Worm (Caenorhabditis elegans) whole organism, L4 larva: ENCODE measurements around the gene Y32G9A.3.
A peak's percentile ranks its signal among the peaks of the same experiment; 100 is the strongest.

Experiments
- F10B5.3 ChIP-seq: sonication (generic microtip); optimal IDR thresholded peaks from 2 replicates; lab custom pipeline; 2016; ENCODE audit warnings: mild to moderate bottlenecking, missing genetic modification characterization, missing compliant biosample characterization
- F37D6.2 ChIP-seq: sonication (generic microtip); optimal IDR thresholded peaks from 2 replicates; lab custom pipeline; 2016; ENCODE audit warnings: mild to moderate bottlenecking, missing genetic modification characterization, missing compliant biosample characterization
- F49E8.2 ChIP-seq: sonication (generic microtip); optimal IDR thresholded peaks from 2 replicates; lab custom pipeline; 2016; ENCODE audit warnings: missing compliant biosample characterization, mild to moderate bottlenecking, missing genetic modification characterization, borderline replicate concordance
- ZK337.2 ChIP-seq: fragments of 200-800 bp; sonication (Bioruptor generic); IDR thresholded peaks from 2 replicates; pipeline ENCODE4 v1.3.6; 2022; ENCODE audit warnings: missing genetic modification reagents, missing genetic modification characterization, missing compliant biosample characterization
- aly-2 ChIP-seq: sonication (generic microtip); optimal IDR thresholded peaks from 2 replicates; lab custom pipeline; 2018; ENCODE audit warnings: missing biosample characterization, missing genetic modification characterization
- arid-1 ChIP-seq: fragments of 200-800 bp; sonication (Bioruptor generic); conservative IDR thresholded peaks from 2 replicates; pipeline ENCODE4 v1.3.6; 2022; ENCODE audit warnings: missing genetic modification reagents, missing genetic modification characterization, missing compliant biosample characterization
- attf-4 ChIP-seq: sonication (generic microtip); optimal IDR thresholded peaks from 3 replicates; lab custom pipeline; 2017; ENCODE audit warnings: missing biosample characterization, missing genetic modification characterization
- ces-1 ChIP-seq: fragments of 150-350 bp; sonication (generic microtip); optimal IDR thresholded peaks from 4 replicates; lab custom pipeline; 2014; ENCODE audit warnings: missing biosample characterization, missing genetic modification reagents, missing genetic modification characterization
- ctbp-1 ChIP-seq: fragments of 200-800 bp; sonication (Bioruptor generic); IDR thresholded peaks from 2 replicates; pipeline ENCODE4 v1.3.6; 2022; ENCODE audit warnings: missing genetic modification reagents, missing genetic modification characterization, missing compliant biosample characterization
- dmd-6 ChIP-seq: fragments of 200-800 bp; sonication (Bioruptor generic); IDR thresholded peaks from 2 replicates; pipeline ENCODE4 v1.3.6; 2022; ENCODE audit warnings: missing genetic modification reagents, missing genetic modification characterization, missing compliant biosample characterization
- dmd-8 ChIP-seq: fragments of 200-800 bp; sonication (Bioruptor generic); IDR thresholded peaks from 2 replicates; pipeline ENCODE4 v1.3.6; 2022; ENCODE audit warnings: missing genetic modification characterization, missing compliant biosample characterization
- dpl-1 ChIP-seq: fragments of 150-350 bp; optimal IDR thresholded peaks from 2 replicates; lab custom pipeline; 2014; ENCODE audit warnings: missing biosample characterization, missing genetic modification reagents, missing genetic modification characterization
- duxl-1 ChIP-seq: sonication (generic microtip); optimal IDR thresholded peaks from 2 replicates; lab custom pipeline; 2016; ENCODE audit warnings: mild to moderate bottlenecking, missing genetic modification characterization, moderate library complexity, missing compliant biosample characterization; ENCODE audit not compliant: poor library complexity
- dve-1 ChIP-seq: sonication (generic microtip); optimal IDR thresholded peaks from 2 replicates; lab custom pipeline; 2017; ENCODE audit warnings: antibody characterized with exemption, mild to moderate bottlenecking, missing genetic modification characterization, missing compliant biosample characterization; ENCODE audit not compliant: insufficient read depth
- fkh-10 ChIP-seq: fragments of 150-350 bp; optimal IDR thresholded peaks from 2 replicates; lab custom pipeline; 2014; ENCODE audit warnings: missing biosample characterization, missing genetic modification reagents, missing genetic modification characterization
- gei-8 ChIP-seq: fragments of 200-800 bp; sonication (Bioruptor generic); optimal IDR thresholded peaks from 2 replicates; lab custom pipeline; 2018; ENCODE audit warnings: mild to moderate bottlenecking, missing genetic modification characterization, missing compliant biosample characterization
- hif-1 ChIP-seq, 2 experiments: sonication (generic microtip); optimal IDR thresholded peaks; 2 replicates each; lab custom pipeline; 2016 to 2017; ENCODE audit warnings: missing compliant biosample characterization in 2 of 2, missing genetic modification characterization in 2 of 2, missing genetic modification reagents in 2 of 2, missing genotype in 2 of 2, mild to moderate bottlenecking in 1 of 2
- hlh-11 ChIP-seq: fragments of 200-800 bp; sonication (Bioruptor generic); optimal IDR thresholded peaks from 2 replicates; lab custom pipeline; 2018; ENCODE audit warnings: mild to moderate bottlenecking, missing genetic modification characterization, missing compliant biosample characterization
- jun-1 ChIP-seq: fragments of 150-350 bp; optimal IDR thresholded peaks from 2 replicates; lab custom pipeline; 2014; ENCODE audit warnings: missing biosample characterization, missing genetic modification reagents, missing genetic modification characterization
- lim-7 ChIP-seq: fragments of 200-800 bp; sonication (Bioruptor generic); IDR thresholded peaks from 2 replicates; pipeline ENCODE4 v1.3.6; 2022; ENCODE audit warnings: missing genetic modification characterization, missing compliant biosample characterization
- lin-1 ChIP-seq: fragments of 200-800 bp; sonication (Bioruptor generic); IDR thresholded peaks from 2 replicates; pipeline ENCODE4 v1.3.6; 2022; ENCODE audit warnings: missing genetic modification reagents, missing genetic modification characterization, missing compliant biosample characterization
- lin-29 ChIP-seq: fragments of 200-800 bp; sonication (Bioruptor generic); IDR thresholded peaks from 2 replicates; pipeline ENCODE4 v1.3.6; 2022; ENCODE audit warnings: missing genetic modification reagents, missing genetic modification characterization, missing compliant biosample characterization
- lsy-2 ChIP-seq, 2 experiments: fragments of 150-350 bp in 1 of 2; sonication (generic microtip) in 1 of 2; optimal IDR thresholded peaks; 2 replicates each; lab custom pipeline; 2014 to 2017; ENCODE audit warnings: missing biosample characterization in 2 of 2, missing genetic modification characterization in 2 of 2
- mdt-29 ChIP-seq: fragments of 200-800 bp; sonication (Bioruptor generic); IDR thresholded peaks from 2 replicates; pipeline ENCODE4 v1.3.6; 2022; ENCODE audit warnings: missing genetic modification reagents, missing genetic modification characterization, missing compliant biosample characterization
- mep-1 ChIP-seq: fragments of 150-350 bp; sonication (generic microtip); optimal IDR thresholded peaks from 3 replicates; lab custom pipeline; 2014; ENCODE audit warnings: missing biosample characterization, missing genetic modification characterization
- nhr-102 ChIP-seq: sonication (generic microtip); optimal IDR thresholded peaks from 2 replicates; lab custom pipeline; 2016; ENCODE audit warnings: mild to moderate bottlenecking, missing genetic modification characterization, moderate library complexity, missing compliant biosample characterization
- nhr-111 ChIP-seq: fragments of 200-800 bp; sonication (Bioruptor generic); optimal IDR thresholded peaks from 2 replicates; lab custom pipeline; 2018; ENCODE audit warnings: mild to moderate bottlenecking, missing genetic modification characterization, missing compliant biosample characterization
- nhr-25 ChIP-seq: sonication (generic microtip); optimal IDR thresholded peaks from 2 replicates; lab custom pipeline; 2017; ENCODE audit warnings: missing genetic modification characterization, mild to moderate bottlenecking, missing compliant biosample characterization, antibody characterized with exemption, moderate library complexity, borderline replicate concordance; ENCODE audit not compliant: insufficient read depth
- nhr-48 ChIP-seq: sonication (generic microtip); optimal IDR thresholded peaks from 2 replicates; lab custom pipeline; 2016; ENCODE audit warnings: mild to moderate bottlenecking, missing genetic modification characterization, missing compliant biosample characterization
- nhr-6 ChIP-seq: fragments of 150-350 bp; optimal IDR thresholded peaks from 2 replicates; lab custom pipeline; 2014; ENCODE audit warnings: missing biosample characterization, missing genetic modification characterization
- pha-4 ChIP-seq, 2 experiments: fragments of 150-350 bp in 1 of 2; fragments of 200-800 bp in 1 of 2; sonication (Bioruptor generic) in 1 of 2; IDR thresholded peaks in 1 of 2; optimal IDR thresholded peaks in 1 of 2; 2 replicates each; pipeline versions ENCODE4 v1.3.6 to Lab custom; 2014 to 2022; ENCODE audit warnings: missing genetic modification characterization in 2 of 2, missing genetic modification reagents in 2 of 2, missing biosample characterization in 1 of 2, missing compliant biosample characterization in 1 of 2
- php-3 ChIP-seq: fragments of 200-800 bp; sonication (Bioruptor generic); IDR thresholded peaks from 2 replicates; pipeline ENCODE4 v1.3.6; 2022; ENCODE audit warnings: missing genetic modification reagents, missing genetic modification characterization, missing compliant biosample characterization
- set-16 ChIP-seq: fragments of 200-800 bp; sonication (Bioruptor generic); IDR thresholded peaks from 2 replicates; pipeline ENCODE4 v1.3.6; 2022; ENCODE audit warnings: missing genetic modification reagents, missing genetic modification characterization, missing compliant biosample characterization
- spr-1 ChIP-seq: sonication (generic microtip); optimal IDR thresholded peaks from 2 replicates; lab custom pipeline; 2016; ENCODE audit warnings: mild to moderate bottlenecking, missing genetic modification characterization, missing compliant biosample characterization
- spr-3 ChIP-seq: fragments of 200-800 bp; sonication (Bioruptor generic); optimal IDR thresholded peaks from 2 replicates; lab custom pipeline; 2018; ENCODE audit warnings: mild to moderate bottlenecking, missing genetic modification characterization, missing compliant biosample characterization
- tra-1 ChIP-seq: fragments of 200-800 bp; sonication (Bioruptor generic); IDR thresholded peaks from 2 replicates; pipeline ENCODE4 v1.3.6; 2022; ENCODE audit warnings: missing genetic modification reagents, missing genetic modification characterization, missing compliant biosample characterization
- unc-39 ChIP-seq: sonication (generic microtip); optimal IDR thresholded peaks from 2 replicates; lab custom pipeline; 2017; ENCODE audit warnings: missing biosample characterization, missing genetic modification characterization
- vab-7 ChIP-seq: fragments of 200-800 bp; sonication (Bioruptor generic); IDR thresholded peaks from 2 replicates; pipeline ENCODE4 v1.3.6; 2022; ENCODE audit warnings: missing genetic modification reagents, missing genetic modification characterization, missing compliant biosample characterization
- zag-1 ChIP-seq: fragments of 150-350 bp; optimal IDR thresholded peaks from 2 replicates; lab custom pipeline; 2014; ENCODE audit warnings: missing biosample characterization, missing genetic modification characterization
- zip-2 ChIP-seq: fragments of 150-350 bp; optimal IDR thresholded peaks from 2 replicates; lab custom pipeline; 2014; ENCODE audit warnings: missing biosample characterization, missing genetic modification characterization

The Y32G9A.3 gene

ce11 chrV:1871768-1872296 is 39.4 kb upstream of the Y32G9A.3 start, which contains the start of the genes T10B5.4 and cct-7 (continued):
- TF ChIP-seq nhr-102 (tag; lab: Kevin White, UChicago) = peak; percentile 22
- TF ChIP-seq tra-1 (GFP tag; lab: Robert Waterston, UW) = peak; percentile 65
- peak; percentile 63; the same call in 1 of the 2 replicates for TF ChIP-seq ZK337.2 (GFP tag; lab: Robert Waterston, UW)
- no peak for TF ChIP-seq lin-29 (GFP tag; lab: Robert Waterston, UW)
- TF ChIP-seq hif-1 (tag; optimal IDR thresholded peaks at IDR 0.05; lab: Kevin White, UChicago) = peak in 1 of 2 experiments; percentile 90
- TF ChIP-seq F37D6.2 (tag; lab: Kevin White, UChicago) = peak; percentile 89
- TF ChIP-seq nhr-6 = peak; percentile 78
- peak; percentile 79 for TF ChIP-seq ctbp-1 (GFP tag; lab: Robert Waterston, UW)
- peak; percentile 61 for TF ChIP-seq F49E8.2 (tag; lab: Kevin White, UChicago)
- peak; percentile 76 for TF ChIP-seq arid-1
- TF ChIP-seq F10B5.3 (tag; lab: Kevin White, UChicago) = no peak
- TF ChIP-seq dmd-6 (GFP tag; lab: Robert Waterston, UW) = peak; percentile 78
- 0 out of 2 replicates have a peak, but pooled peaks have one; percentile 22 for TF ChIP-seq pha-4 (GFP tag; IDR thresholded peaks at IDR 0.05; lab: Robert Waterston, UW)
- no peak for TF ChIP-seq pha-4 (tag; optimal IDR thresholded peaks at IDR 0.05; lab: Kevin White, UChicago)
- peak; percentile 6 for TF ChIP-seq duxl-1 (tag; lab: Kevin White, UChicago)
- TF ChIP-seq php-3 (GFP tag; lab: Robert Waterston, UW) = 0 out of 2 replicates have a peak, but pooled peaks have one; percentile 45
- peak; percentile 42 for TF ChIP-seq spr-1
- peak; percentile 24 for TF ChIP-seq zag-1 (tag; lab: Kevin White, UChicago)
- TF ChIP-seq dve-1 (tag; lab: Kevin White, UChicago) = peak; percentile 90
- TF ChIP-seq dpl-1 (GFP tag; lab: Kevin White, UChicago) = peak; percentile 82
- TF ChIP-seq dmd-8 (GFP tag; lab: Robert Waterston, UW) = no peak
- peak; percentile 98 for TF ChIP-seq fkh-10 (GFP tag; lab: Kevin White, UChicago)
- peak; percentile 25 for TF ChIP-seq nhr-48 (tag; lab: Kevin White, UChicago)
- TF ChIP-seq lim-7 (GFP tag; lab: Robert Waterston, UW) = peak; percentile 34; the same call in 1 of the 2 replicates
- peak; percentile 89 for TF ChIP-seq vab-7 (GFP tag; lab: Robert Waterston, UW)
- TF ChIP-seq zip-2 (tag; lab: Kevin White, UChicago) = no peak
- peak; percentile 67 for TF ChIP-seq mdt-29 (GFP tag; lab: Robert Waterston, UW)

- TF ChIP-seq ces-1 (no peak), jun-1 (tag; lab: Kevin White, UChicago) (no peak), duxl-1 (tag; lab: Kevin White, UChicago) (no peak), hlh-11 (tag; lab: Kevin White, UChicago) (no peak), lin-1 (GFP tag; lab: Robert Waterston, UW) (no peak), attf-4 (tag; lab: Kevin White, UChicago) (no peak), set-16 (peak; percentile 52; the same call in 1 of the 2 replicates), F10B5.3 (tag; lab: Kevin White, UChicago) (peak; percentile 40), mep-1 (tag; lab: Kevin White, UChicago) (no peak), nhr-25 (tag; lab: Kevin White, UChicago) (no peak), gei-8 (no peak), pha-4 (GFP tag; IDR thresholded peaks at IDR 0.05; lab: Robert Waterston, UW) (no peak), pha-4 (tag; optimal IDR thresholded peaks at IDR 0.05; lab: Kevin White, UChicago) (no peak), lsy-2 (tag; optimal IDR thresholded peaks at IDR 0.05; lab: Kevin White, UChicago) (no peak), aly-2 (tag; lab: Kevin White, UChicago) (no peak), unc-39 (tag; lab: Kevin White, UChicago) (no peak), nhr-111 (no peak), zag-1 (tag; lab: Kevin White, UChicago) (no peak), spr-3 (GFP tag; lab: Kevin White, UChicago) (no peak)
Measured at ce11 chrV:1874827-1875226, 36.4 kb upstream of the Y32G9A.3 start.
